Worm (Caenorhabditis elegans) whole organism, L4 larva: ENCODE results near the gene dmd-6.

Experiments used
- F44E2.7 ChIP-seq: fragments of 200-800 bp; sonication (Bioruptor generic); IDR thresholded peaks from 2 replicates; pipeline ENCODE4 v2.1.2; 2022; ENCODE audit warnings: missing genetic modification characterization, missing compliant biosample characterization
- F49E8.2 ChIP-seq: sonication (generic microtip); optimal IDR thresholded peaks from 2 replicates; lab custom pipeline; 2016; ENCODE audit warnings: missing compliant biosample characterization, mild to moderate bottlenecking, missing genetic modification characterization, borderline replicate concordance
- R02D3.7 ChIP-seq: fragments of 150-350 bp; sonication (generic microtip); optimal IDR thresholded peaks from 3 replicates; lab custom pipeline; 2014; ENCODE audit warnings: missing biosample characterization, missing genetic modification characterization
- Y48G9A.11 ChIP-seq: fragments of 200-800 bp; sonication (Bioruptor generic); IDR thresholded peaks from 2 replicates; pipeline ENCODE4 v1.3.6; 2022; ENCODE audit warnings: missing genetic modification reagents, missing genetic modification characterization, missing compliant biosample characterization
- ZK337.2 ChIP-seq: fragments of 200-800 bp; sonication (Bioruptor generic); IDR thresholded peaks from 2 replicates; pipeline ENCODE4 v1.3.6; 2022; ENCODE audit warnings: missing genetic modification reagents, missing genetic modification characterization, missing compliant biosample characterization
- aha-1 ChIP-seq: fragments of 150-350 bp; peaks from one replicate; lab custom pipeline; 2014; ENCODE audit warnings: missing biosample characterization, missing genetic modification characterization
- arid-1 ChIP-seq: fragments of 200-800 bp; sonication (Bioruptor generic); conservative IDR thresholded peaks from 2 replicates; pipeline ENCODE4 v1.3.6; 2022; ENCODE audit warnings: missing genetic modification reagents, missing genetic modification characterization, missing compliant biosample characterization
- ceh-28 ChIP-seq: fragments of 150-350 bp; optimal IDR thresholded peaks from 2 replicates; lab custom pipeline; 2014; ENCODE audit warnings: missing biosample characterization, missing genetic modification reagents, missing genetic modification characterization
- ceh-32 ChIP-seq: sonication (generic microtip); optimal IDR thresholded peaks from 2 replicates; lab custom pipeline; 2016; ENCODE audit warnings: mild to moderate bottlenecking, missing genetic modification characterization, missing compliant biosample characterization; ENCODE audit not compliant: poor library complexity
- ces-1 ChIP-seq: fragments of 150-350 bp; sonication (generic microtip); optimal IDR thresholded peaks from 4 replicates; lab custom pipeline; 2014; ENCODE audit warnings: missing biosample characterization, missing genetic modification reagents, missing genetic modification characterization
- dmd-6 ChIP-seq: fragments of 200-800 bp; sonication (Bioruptor generic); IDR thresholded peaks from 2 replicates; pipeline ENCODE4 v1.3.6; 2022; ENCODE audit warnings: missing genetic modification reagents, missing genetic modification characterization, missing compliant biosample characterization
- egl-43 ChIP-seq: fragments of 200-800 bp; sonication (Bioruptor generic); IDR thresholded peaks from 2 replicates; pipeline ENCODE4 v1.3.6; 2022; ENCODE audit warnings: missing genetic modification reagents, missing genetic modification characterization, missing compliant biosample characterization
- fos-1 ChIP-seq: fragments of 150-350 bp; optimal IDR thresholded peaks from 2 replicates; lab custom pipeline; 2014; ENCODE audit warnings: missing biosample characterization, missing genetic modification characterization
- jun-1 ChIP-seq: fragments of 150-350 bp; optimal IDR thresholded peaks from 2 replicates; lab custom pipeline; 2014; ENCODE audit warnings: missing biosample characterization, missing genetic modification reagents, missing genetic modification characterization
- lim-7 ChIP-seq: fragments of 200-800 bp; sonication (Bioruptor generic); IDR thresholded peaks from 2 replicates; pipeline ENCODE4 v1.3.6; 2022; ENCODE audit warnings: missing genetic modification characterization, missing compliant biosample characterization
- lin-38 ChIP-seq: fragments of 200-800 bp; sonication (Bioruptor generic); IDR thresholded peaks from 2 replicates; pipeline ENCODE4 v1.3.6; 2022; ENCODE audit warnings: missing genetic modification reagents, missing genetic modification characterization, missing compliant biosample characterization
- madf-5 ChIP-seq, 2 experiments: fragments of 200-800 bp; sonication (Bioruptor generic); IDR thresholded peaks; 2 replicates each; pipeline ENCODE4 v1.3.6; 2022; ENCODE audit warnings: missing compliant biosample characterization in 2 of 2, missing genetic modification characterization in 2 of 2
- nhr-111 ChIP-seq: fragments of 200-800 bp; sonication (Bioruptor generic); optimal IDR thresholded peaks from 2 replicates; lab custom pipeline; 2018; ENCODE audit warnings: mild to moderate bottlenecking, missing genetic modification characterization, missing compliant biosample characterization
- nhr-237 ChIP-seq: sonication (generic microtip); optimal IDR thresholded peaks from 2 replicates; lab custom pipeline; 2017; ENCODE audit warnings: missing biosample characterization, missing genetic modification characterization
- nhr-25 ChIP-seq: sonication (generic microtip); optimal IDR thresholded peaks from 2 replicates; lab custom pipeline; 2017; ENCODE audit warnings: missing genetic modification characterization, mild to moderate bottlenecking, missing compliant biosample characterization, antibody characterized with exemption, moderate library complexity, borderline replicate concordance; ENCODE audit not compliant: insufficient read depth
- nhr-42 ChIP-seq: fragments of 200-800 bp; sonication (Bioruptor generic); IDR thresholded peaks from 2 replicates; pipeline ENCODE4 v1.3.6; 2022; ENCODE audit warnings: missing genetic modification characterization, missing compliant biosample characterization
- nhr-6 ChIP-seq: fragments of 150-350 bp; optimal IDR thresholded peaks from 2 replicates; lab custom pipeline; 2014; ENCODE audit warnings: missing biosample characterization, missing genetic modification characterization
- nhr-77 ChIP-seq: fragments of 150-350 bp; optimal IDR thresholded peaks from 2 replicates; lab custom pipeline; 2014; ENCODE audit warnings: missing biosample characterization, missing genetic modification characterization
- pha-4 ChIP-seq, 2 experiments: fragments of 150-350 bp in 1 of 2; fragments of 200-800 bp in 1 of 2; sonication (Bioruptor generic) in 1 of 2; IDR thresholded peaks in 1 of 2; optimal IDR thresholded peaks in 1 of 2; 2 replicates each; pipeline versions ENCODE4 v1.3.6 to Lab custom; 2014 to 2022; ENCODE audit warnings: missing genetic modification characterization in 2 of 2, missing genetic modification reagents in 2 of 2, missing biosample characterization in 1 of 2, missing compliant biosample characterization in 1 of 2
- saeg-2 ChIP-seq: fragments of 200-800 bp; sonication (Bioruptor generic); IDR thresholded peaks from 2 replicates; pipeline ENCODE4 v1.3.6; 2022; ENCODE audit warnings: missing genetic modification reagents, missing genetic modification characterization, missing compliant biosample characterization
- set-16 ChIP-seq: fragments of 200-800 bp; sonication (Bioruptor generic); IDR thresholded peaks from 2 replicates; pipeline ENCODE4 v1.3.6; 2022; ENCODE audit warnings: missing genetic modification reagents, missing genetic modification characterization, missing compliant biosample characterization
- snpc-1.2 ChIP-seq: fragments of 200-800 bp; sonication (Bioruptor generic); IDR thresholded peaks from 2 replicates; pipeline ENCODE4 v1.3.6; 2022; ENCODE audit warnings: missing genetic modification reagents, missing genetic modification characterization, missing compliant biosample characterization
- snpc-4 ChIP-seq: fragments of 150-350 bp; optimal IDR thresholded peaks from 2 replicates; lab custom pipeline; 2014; ENCODE audit warnings: missing biosample characterization, missing genetic modification characterization
- spr-3 ChIP-seq: fragments of 200-800 bp; sonication (Bioruptor generic); optimal IDR thresholded peaks from 2 replicates; lab custom pipeline; 2018; ENCODE audit warnings: mild to moderate bottlenecking, missing genetic modification characterization, missing compliant biosample characterization
- tra-1 ChIP-seq: fragments of 200-800 bp; sonication (Bioruptor generic); IDR thresholded peaks from 2 replicates; pipeline ENCODE4 v1.3.6; 2022; ENCODE audit warnings: missing genetic modification reagents, missing genetic modification characterization, missing compliant biosample characterization
- unc-130 ChIP-seq: sonication (generic microtip); optimal IDR thresholded peaks from 2 replicates; lab custom pipeline; 2016; ENCODE audit warnings: missing genetic modification reagents, missing genetic modification characterization, missing compliant biosample characterization
- unc-62 ChIP-seq, 3 experiments: fragments of 150-350 bp in 1 of 3; sonication (generic microtip); optimal IDR thresholded peaks in 2 of 3; peaks in 1 of 3; 1 replicate in 1 of 3; 2 replicates in 2 of 3; lab custom pipeline; 2014 to 2017; ENCODE audit warnings: missing biosample characterization in 3 of 3, missing genetic modification characterization in 3 of 3, missing genetic modification reagents in 3 of 3, missing genotype in 1 of 3
- vab-7 ChIP-seq: fragments of 200-800 bp; sonication (Bioruptor generic); IDR thresholded peaks from 2 replicates; pipeline ENCODE4 v1.3.6; 2022; ENCODE audit warnings: missing genetic modification reagents, missing genetic modification characterization, missing compliant biosample characterization
- ztf-7 ChIP-seq: fragments of 150-350 bp; optimal IDR thresholded peaks from 2 replicates; lab custom pipeline; 2014; ENCODE audit warnings: missing biosample characterization, missing genetic modification characterization

Gene dmd-6

ce11 chrIV:14576471-14576870 is 39.9 kb upstream of the dmd-6 start (continued):
- no peak for TF ChIP-seq nhr-237 (tag; lab: Kevin White, UChicago)
- no peak; the same call in 1 of the 2 replicates for TF ChIP-seq lim-7 (GFP tag; lab: Robert Waterston, UW)
- TF ChIP-seq F49E8.2 (tag; lab: Kevin White, UChicago): peak; percentile 25
- TF ChIP-seq lin-38 (GFP tag; lab: Robert Waterston, UW): no peak
- peak; percentile 59 for TF ChIP-seq snpc-4 (tag; lab: Kevin White, UChicago)
- no peak for TF ChIP-seq ces-1
- TF ChIP-seq R02D3.7 (tag; lab: Kevin White, UChicago): no peak
- TF ChIP-seq ceh-28 (tag; lab: Kevin White, UChicago): no peak
- no peak for TF ChIP-seq nhr-42 (GFP tag; lab: Robert Waterston, UW)
- no peak for TF ChIP-seq dmd-6 (GFP tag; lab: Robert Waterston, UW)
- no peak for TF ChIP-seq saeg-2 (GFP tag; lab: Robert Waterston, UW)
- TF ChIP-seq spr-3 (GFP tag; lab: Kevin White, UChicago): no peak
- TF ChIP-seq F44E2.7: no peak
- peak; percentile 82 for TF ChIP-seq pha-4 (GFP tag; IDR thresholded peaks at IDR 0.05; lab: Robert Waterston, UW)
- TF ChIP-seq pha-4 (tag; optimal IDR thresholded peaks at IDR 0.05; lab: Kevin White, UChicago): no peak
- no peak for TF ChIP-seq egl-43 (GFP tag; lab: Robert Waterston, UW)
- peak in 1 of 2 experiments; percentile 64; a peak in 1 of 4 replicates for TF ChIP-seq madf-5 (GFP tag; IDR thresholded peaks at IDR 0.05; lab: Robert Waterston, UW)
- peak; percentile 1 for TF ChIP-seq nhr-6 (tag; lab: Kevin White, UChicago)
- 0 out of 2 replicates have a peak, but pooled peaks have one; percentile 57 for TF ChIP-seq ZK337.2
- peak; percentile 59 for TF ChIP-seq arid-1 (GFP tag; lab: Robert Waterston, UW)
- peak; percentile 42 for TF ChIP-seq unc-130
- no peak for TF ChIP-seq ceh-32 (tag; lab: Kevin White, UChicago)

ce11 chrIV:14578650-14579193 is 37.7 kb upstream of the dmd-6 start, which contains the start of gene Y57G11B.8:
Y57G11B.8 (minus strand) TSS chrIV:14578700.
- TF ChIP-seq Y48G9A.11 (GFP tag; lab: Robert Waterston, UW): no peak
- peak in 1 of 2 experiments; percentile 93 for TF ChIP-seq unc-62 (GFP tag; optimal IDR thresholded peaks at IDR 0.05 in 1 of 2; lab: Kevin White, UChicago)
- TF ChIP-seq unc-62 (tag; optimal IDR thresholded peaks at IDR 0.05; lab: Kevin White, UChicago): no peak
- TF ChIP-seq jun-1 (tag; lab: Kevin White, UChicago): no peak

- no peak for TF ChIP-seq nhr-77 (tag; lab: Kevin White, UChicago)
- no peak for TF ChIP-seq nhr-111 (GFP tag; lab: Kevin White, UChicago)
- no peak for TF ChIP-seq fos-1 (tag; lab: Kevin White, UChicago)
- no peak for TF ChIP-seq nhr-25 (tag; lab: Kevin White, UChicago)
- no peak for TF ChIP-seq lin-38 (GFP tag; lab: Robert Waterston, UW)
- no peak for TF ChIP-seq vab-7 (GFP tag; lab: Robert Waterston, UW)
- no peak for TF ChIP-seq ZK337.2
- no peak for TF ChIP-seq aha-1
- TF ChIP-seq ztf-7 (tag; lab: Kevin White, UChicago): no peak
These were observed 35.5 kb upstream of the dmd-6 start, which contains the start of gene irld-18 for ce11 chrIV:14580939-14581338. irld-18 (minus strand) TSS chrIV:14581039.

- TF ChIP-seq set-16 (GFP tag; lab: Robert Waterston, UW) (no peak), snpc-1.2 (peak; percentile 76), tra-1 (GFP tag; lab: Robert Waterston, UW) (no peak)
These were observed 29.6 kb upstream of the dmd-6 start for ce11 chrIV:14586759-14587158.
